Worm (Caenorhabditis elegans) whole organism, mixed stage, embryonic: ENCODE measurements around the gene Y47C4A.1.
"Not testable (repeated sequence)": the region's sequence is repeated elsewhere in the genome, so short reads cannot be mapped to it uniquely, and the experiment has no call there.

ENCODE experiments used
- ceh-39 ChIP-seq: fragments of 150-350 bp; optimal IDR thresholded peaks from 2 replicates; lab custom pipeline; 2014; ENCODE audit warnings: missing biosample characterization, missing genetic modification characterization
- elt-1 ChIP-seq: sonication (generic microtip); optimal IDR thresholded peaks from 2 replicates; lab custom pipeline; 2017; ENCODE audit warnings: missing genetic modification characterization, mild to moderate bottlenecking, missing compliant biosample characterization, antibody characterized with exemption, moderate library complexity, borderline replicate concordance; ENCODE audit not compliant: insufficient read depth
- flh-1 ChIP-seq: fragments of 200-800 bp; sonication (Bioruptor generic); optimal IDR thresholded peaks from 2 replicates; lab custom pipeline; 2018; ENCODE audit warnings: mild to moderate bottlenecking, missing genetic modification characterization, moderate library complexity, missing compliant biosample characterization
- ham-2 ChIP-seq: fragments of 200-800 bp; sonication (Bioruptor generic); optimal IDR thresholded peaks from 2 replicates; lab custom pipeline; 2018; ENCODE audit warnings: mild to moderate bottlenecking, missing genetic modification characterization, missing compliant biosample characterization
- hlh-1 ChIP-seq: fragments of 150-350 bp; optimal IDR thresholded peaks from 2 replicates; lab custom pipeline; 2014; ENCODE audit warnings: missing biosample characterization, missing genetic modification reagents, missing genetic modification characterization
- lin-13 ChIP-seq: fragments of 150-350 bp; optimal IDR thresholded peaks from 2 replicates; lab custom pipeline; 2014; ENCODE audit warnings: missing biosample characterization, missing genetic modification characterization
- nhr-2 ChIP-seq: fragments of 150-350 bp; optimal IDR thresholded peaks from 2 replicates; lab custom pipeline; 2014; ENCODE audit warnings: missing biosample characterization, missing genetic modification characterization
- nhr-237 ChIP-seq: fragments of 150-350 bp; optimal IDR thresholded peaks from 2 replicates; lab custom pipeline; 2014; ENCODE audit warnings: missing biosample characterization, missing genetic modification characterization
- unc-120 ChIP-seq: sonication (generic microtip); optimal IDR thresholded peaks from 2 replicates; lab custom pipeline; 2017; ENCODE audit warnings: missing genetic modification characterization, missing compliant biosample characterization; ENCODE audit not compliant: poor library complexity, severe bottlenecking
- ztf-11 ChIP-seq: fragments of 150-350 bp; optimal IDR thresholded peaks from 2 replicates; lab custom pipeline; 2014; ENCODE audit warnings: missing biosample characterization, missing genetic modification characterization

The Y47C4A.1 gene

DNA sequence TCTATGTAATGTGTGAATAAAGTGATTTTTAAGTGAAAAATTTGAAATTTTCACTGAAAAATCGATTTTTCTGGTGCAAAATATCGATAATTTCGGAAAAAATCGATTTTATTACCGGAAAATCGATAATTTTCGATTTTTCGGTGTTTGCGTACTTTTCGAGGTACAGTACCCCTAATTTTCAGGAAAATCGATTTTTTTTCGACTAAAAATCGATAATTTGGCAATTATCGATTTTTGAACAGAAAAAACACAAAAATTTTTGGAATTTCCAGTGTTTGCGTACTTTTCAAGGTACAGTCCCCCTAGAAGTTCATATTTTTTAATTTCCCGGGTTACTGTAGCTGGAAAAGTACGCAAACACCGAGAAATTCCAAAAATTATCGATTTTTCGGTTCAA is 14.5 kb downstream of the Y47C4A.1 start:
- TF ChIP-seq unc-120 (tag; lab: Kevin White, UChicago) (no peak), nhr-237 (tag; lab: Kevin White, UChicago) (no peak), ham-2 (GFP tag; lab: Kevin White, UChicago) (no peak), elt-1 (tag; lab: Kevin White, UChicago) (no peak), lin-13 (tag; lab: Kevin White, UChicago) (no peak), flh-1 (GFP tag; lab: Kevin White, UChicago) (no peak), ceh-39 (tag; lab: Kevin White, UChicago) (no peak), hlh-1 (tag; lab: Kevin White, UChicago) (no peak), nhr-2 (no peak)

DNA sequence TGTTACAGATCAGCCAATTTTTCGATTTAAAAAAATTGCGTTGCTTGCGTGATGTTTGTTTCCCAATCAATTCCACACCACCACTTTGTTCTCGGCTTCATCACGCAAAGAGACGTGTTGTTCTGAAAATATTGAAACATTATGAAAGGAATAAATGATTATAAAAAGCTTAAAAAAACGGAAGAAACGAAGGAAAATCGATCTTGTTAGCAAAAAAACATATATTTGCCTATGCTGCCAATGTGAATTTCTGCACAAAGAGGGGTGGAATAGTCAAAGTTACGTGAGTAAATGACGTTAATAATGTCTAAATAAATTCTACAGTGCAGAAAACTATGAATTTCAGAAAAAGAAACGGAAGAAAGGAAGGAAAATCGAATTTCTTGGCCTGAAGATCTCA is 46.9 kb downstream of the Y47C4A.1 start, which contains the start of gene AC8.10:
AC8.10 (minus strand) TSS at position 101 of the 400 bp plus-strand sequence.
- not testable (repeated sequence) for TF ChIP-seq unc-120, ztf-11, hlh-1 (tag; lab: Kevin White, UChicago)
